Fruit fly (Drosophila melanogaster) whole organism, embryonic: ENCODE data around the gene CG7377.

Experiments
- CG12155 ChIP-seq: fragments of 200-800 bp; sonication (Bioruptor generic); optimal IDR thresholded peaks from 3 replicates; lab custom pipeline; 2016; ENCODE audit warnings: missing biosample characterization, missing genetic modification characterization
- CG4282 ChIP-seq: fragments of 200-800 bp; sonication (Bioruptor generic); optimal IDR thresholded peaks from 2 replicates; lab custom pipeline; 2016; ENCODE audit warnings: missing biosample characterization, missing genetic modification characterization
- CTCF ChIP-seq: fragments of 200-800 bp; sonication (Bioruptor generic); optimal IDR thresholded peaks from 2 replicates; lab custom pipeline; 2017; ENCODE audit warnings: missing biosample characterization, mild to moderate bottlenecking, missing genetic modification characterization, moderate library complexity
- Taf1 ChIP-seq: fragments of 200-800 bp; sonication (Bioruptor generic); IDR thresholded peaks from 2 replicates; pipeline ENCODE4 v1.3.6; 2022; ENCODE audit warnings: missing biosample characterization, missing genetic modification characterization
- mirr ChIP-seq: fragments of 200-800 bp; sonication (Bioruptor generic); optimal IDR thresholded peaks from 3 replicates; lab custom pipeline; 2018; ENCODE audit warnings: missing biosample characterization, mild to moderate bottlenecking, missing genetic modification characterization

dm6 chr3L:11557209-11557608 lies 32.3 kb upstream of the CG7377 start:
- no peak for TF ChIP-seq CG12155
- no peak for TF ChIP-seq Taf1 (GFP tag; lab: Robert Waterston, UW)
- TF ChIP-seq CTCF (GFP tag; lab: Kevin White, UChicago) = peak; percentile 14
- no peak for TF ChIP-seq mirr (GFP tag; lab: Kevin White, UChicago)
- TF ChIP-seq CG4282 = no peak
